Worm (Caenorhabditis elegans): ENCODE data around the gene F55G11.2.
A peak's percentile ranks its signal among the peaks of the same experiment; 100 is the strongest.

The F55G11.2 gene

ce11 chrIV:13016820-13017219, 47.7 kb upstream of the F55G11.2 start (continued):
- no peak for TF ChIP-seq daf-19 (GFP tag; conservative IDR thresholded peaks at IDR 0.05)
- no peak for TF ChIP-seq tag-97 (GFP tag; IDR thresholded peaks at IDR 0.05)
- no peak for TF ChIP-seq gei-8 (GFP tag; optimal IDR thresholded peaks at IDR 0.05)
- TF ChIP-seq Y48G9A.11 (GFP tag; IDR thresholded peaks at IDR 0.05): no peak
- TF ChIP-seq hlh-11 (tag; optimal IDR thresholded peaks at IDR 0.05): no peak
- TF ChIP-seq ztf-7 (tag; optimal IDR thresholded peaks at IDR 0.05): no peak
- TF ChIP-seq tra-1 (GFP tag; IDR thresholded peaks at IDR 0.05): no peak
- TF ChIP-seq dpl-1 (GFP tag; optimal IDR thresholded peaks at IDR 0.05): no peak
- no peak for TF ChIP-seq mdt-29 (GFP tag; IDR thresholded peaks at IDR 0.05)
- no peak for TF ChIP-seq aly-2 (tag; optimal IDR thresholded peaks at IDR 0.05)

- peak; percentile 36 for TF ChIP-seq fkh-10 (GFP tag; optimal IDR thresholded peaks at IDR 0.05)
- TF ChIP-seq sdz-12 (GFP tag; optimal IDR thresholded peaks at IDR 0.05): no peak
- TF ChIP-seq dmd-6 (GFP tag; IDR thresholded peaks at IDR 0.05): no peak
- peak; percentile 45 for TF ChIP-seq aha-1 (tag)
- no peak for TF ChIP-seq spr-3 (GFP tag; optimal IDR thresholded peaks at IDR 0.05)
- no peak for TF ChIP-seq unc-130 (GFP tag; optimal IDR thresholded peaks at IDR 0.05)
- TF ChIP-seq snpc-1.2 (GFP tag; IDR thresholded peaks at IDR 0.05): no peak
- peak in 1 of 2 experiments; percentile 12 for TF ChIP-seq lsy-2 (tag; optimal IDR thresholded peaks at IDR 0.05)
- TF ChIP-seq hmg-1.1 (GFP tag; IDR thresholded peaks at IDR 0.05): peak; percentile 57; the same call in 1 of the 2 replicates
- no peak for TF ChIP-seq dpl-1 (GFP tag; optimal IDR thresholded peaks at IDR 0.05)
Measured at ce11 chrIV:13015801-13016404, 46.8 kb upstream of the F55G11.2 start.

ce11 chrIV:13013711-13014341, 44.7 kb upstream of the F55G11.2 start:
- TF ChIP-seq nhr-6 (tag; optimal IDR thresholded peaks at IDR 0.05) (no peak), lin-29 (GFP tag; IDR thresholded peaks at IDR 0.05) (no peak), aha-1 (tag) (peak; percentile 5)

ce11 chrIV:13013231-13013630, 44.1 kb upstream of the F55G11.2 start:
- TF ChIP-seq zfp-2 (tag; optimal IDR thresholded peaks at IDR 0.05) (no peak), lsy-2 (tag; optimal IDR thresholded peaks at IDR 0.05) (no peak), nhr-6 (tag; optimal IDR thresholded peaks at IDR 0.05) (no peak), mes-2 (tag; optimal IDR thresholded peaks at IDR 0.05; ENCODE audit: poor library complexity, severe bottlenecking) (peak; percentile 20), mep-1 (tag; optimal IDR thresholded peaks at IDR 0.05) (peak; percentile 24), mxl-3 (GFP tag; optimal IDR thresholded peaks at IDR 0.05) (peak; percentile 1), dve-1 (tag; optimal IDR thresholded peaks at IDR 0.05; ENCODE audit: insufficient read depth) (peak; percentile 19), hlh-11 (tag; optimal IDR thresholded peaks at IDR 0.05) (peak; percentile 19), ceh-82 (tag; optimal IDR thresholded peaks at IDR 0.05) (no peak), nhr-25 (tag; optimal IDR thresholded peaks at IDR 0.05; ENCODE audit: borderline replicate concordance, insufficient read depth) (peak; percentile 6), pqm-1 (tag; optimal IDR thresholded peaks at IDR 0.05) (no peak), F10B5.3 (tag; optimal IDR thresholded peaks at IDR 0.05) (no peak), hlh-30 (tag; optimal IDR thresholded peaks at IDR 0.05; ENCODE audit: insufficient read depth) (peak; percentile 56), lim-7 (GFP tag; IDR thresholded peaks at IDR 0.05) (no peak), mdl-1 (tag; optimal IDR thresholded peaks at IDR 0.05) (peak in 1 of 2 experiments; percentile 17), nhr-48 (tag; optimal IDR thresholded peaks at IDR 0.05) (no peak), nhr-28 (tag; optimal IDR thresholded peaks at IDR 0.05) (peak; percentile 35), aha-1 (tag) (peak; percentile 36), daf-19 (GFP tag; conservative IDR thresholded peaks at IDR 0.05) (no peak)
